Fruit fly (Drosophila melanogaster) whole organism, embryonic: ENCODE results near the gene CaBP1.

ENCODE experiments used
- Aef1 ChIP-seq: fragments of 200-800 bp; sonication (Bioruptor generic); IDR thresholded peaks from 3 replicates; pipeline ENCODE4 v1.3.6; 2022; ENCODE audit warnings: missing biosample characterization, missing genetic modification characterization
- BtbVII ChIP-seq: fragments of 200-800 bp; sonication (Bioruptor generic); optimal IDR thresholded peaks from 3 replicates; lab custom pipeline; 2017; ENCODE audit warnings: missing biosample characterization, mild to moderate bottlenecking, missing genetic modification characterization
- CG10321 ChIP-seq: fragments of 200-800 bp; sonication (Bioruptor generic); IDR thresholded peaks from 2 replicates; pipeline ENCODE4 v1.3.6; 2022; ENCODE audit warnings: missing biosample characterization, missing genetic modification characterization
- CG12391 ChIP-seq: fragments of 200-800 bp; sonication (Bioruptor generic); optimal IDR thresholded peaks from 3 replicates; lab custom pipeline; 2018; ENCODE audit warnings: missing biosample characterization, mild to moderate bottlenecking, missing genetic modification characterization, moderate library complexity
- CG12769 ChIP-seq: fragments of 200-800 bp; sonication (Bioruptor generic); optimal IDR thresholded peaks from 2 replicates; lab custom pipeline; 2019; ENCODE audit warnings: missing biosample characterization, mild to moderate bottlenecking, missing genetic modification characterization, moderate library complexity
- CG15011 ChIP-seq: fragments of 200-800 bp; sonication (Bioruptor generic); optimal IDR thresholded peaks from 3 replicates; lab custom pipeline; 2018; ENCODE audit warnings: missing biosample characterization, mild to moderate bottlenecking, missing genetic modification characterization
- CG1529 ChIP-seq: fragments of 200-800 bp; sonication (Bioruptor generic); optimal IDR thresholded peaks from 3 replicates; lab custom pipeline; 2018; ENCODE audit warnings: missing biosample characterization, missing genetic modification characterization
- CG16813 ChIP-seq: fragments of 200-800 bp; sonication (Bioruptor generic); IDR thresholded peaks from 3 replicates; pipeline ENCODE4 v1.3.6; 2022; ENCODE audit warnings: missing biosample characterization, missing genetic modification characterization; ENCODE audit not compliant: partially characterized antibody
- CG17328 ChIP-seq: fragments of 200-800 bp; sonication (Bioruptor generic); IDR thresholded peaks from 2 replicates; pipeline ENCODE4 v1.3.6; 2022; ENCODE audit warnings: missing biosample characterization, missing genetic modification characterization
- CG2199 ChIP-seq: fragments of 200-800 bp; sonication (Bioruptor generic); IDR thresholded peaks from 3 replicates; pipeline ENCODE4 v1.3.6; 2022; ENCODE audit warnings: missing biosample characterization, missing genetic modification characterization
- CG2889 ChIP-seq: fragments of 200-800 bp; sonication (Bioruptor generic); IDR thresholded peaks from 3 replicates; pipeline ENCODE4 v1.3.6; 2022; ENCODE audit warnings: missing biosample characterization, missing genetic modification characterization
- CG3838 ChIP-seq: fragments of 200-800 bp; sonication (Bioruptor generic); optimal IDR thresholded peaks from 3 replicates; lab custom pipeline; 2016; ENCODE audit warnings: missing biosample characterization, missing genetic modification characterization
- CG4424 ChIP-seq: fragments of 200-800 bp; sonication (Bioruptor generic); optimal IDR thresholded peaks from 3 replicates; lab custom pipeline; 2016; ENCODE audit warnings: missing biosample characterization, missing genetic modification characterization
- CG4854 ChIP-seq: fragments of 200-800 bp; sonication (Bioruptor generic); optimal IDR thresholded peaks from 2 replicates; lab custom pipeline; 2016; ENCODE audit warnings: missing biosample characterization, missing genetic modification characterization, inconsistent platforms
- CG6654 ChIP-seq: fragments of 200-800 bp; sonication (Bioruptor generic); optimal IDR thresholded peaks from 2 replicates; lab custom pipeline; 2017; ENCODE audit warnings: missing biosample characterization, mild to moderate bottlenecking, missing genetic modification characterization
- CG7987 ChIP-seq: fragments of 200-800 bp; sonication (Bioruptor generic); optimal IDR thresholded peaks from 2 replicates; lab custom pipeline; 2018; ENCODE audit warnings: missing biosample characterization, mild to moderate bottlenecking, missing genetic modification characterization, moderate library complexity
- CG8924 ChIP-seq: fragments of 200-800 bp; optimal IDR thresholded peaks from 3 replicates; lab custom pipeline; 2019; ENCODE audit warnings: missing biosample characterization, mild to moderate bottlenecking, missing genetic modification characterization, moderate library complexity
- CG8944 ChIP-seq: fragments of 200-800 bp; sonication (Bioruptor generic); optimal IDR thresholded peaks from 3 replicates; lab custom pipeline; 2016; ENCODE audit warnings: missing biosample characterization, missing genetic modification characterization
- CkIIα-i1 ChIP-seq: fragments of 200-800 bp; sonication (Bioruptor generic); IDR thresholded peaks from 2 replicates; pipeline ENCODE4 v1.3.6; 2022; ENCODE audit warnings: missing biosample characterization, missing genetic modification characterization
- Doc3 ChIP-seq: fragments of 200-800 bp; sonication (Bioruptor generic); IDR thresholded peaks from 3 replicates; pipeline ENCODE4 v1.3.6; 2022; ENCODE audit warnings: missing biosample characterization, missing genetic modification characterization; ENCODE audit not compliant: partially characterized antibody
- E2f2 ChIP-seq: fragments of 200-800 bp; sonication (Bioruptor generic); IDR thresholded peaks from 2 replicates; pipeline ENCODE4 v1.3.6; 2022; ENCODE audit warnings: missing biosample characterization, missing genetic modification characterization
- Eip74EF ChIP-seq, 2 experiments: fragments of 200-800 bp in 1 of 2; fragments of >200 bp in 1 of 2; sonication (Bioruptor generic) in 1 of 2; optimal IDR thresholded peaks; 2 replicates each; lab custom pipeline; 2017 to 2019; ENCODE audit warnings: missing biosample characterization in 2 of 2, missing genetic modification characterization in 2 of 2, mild to moderate bottlenecking in 1 of 2, moderate library complexity in 1 of 2
- Gsc ChIP-seq: fragments of 200-800 bp; sonication (Bioruptor generic); IDR thresholded peaks from 2 replicates; pipeline ENCODE4 v1.3.6; 2022; ENCODE audit warnings: missing biosample characterization, missing genetic modification characterization
- HLH54F ChIP-seq: fragments of 200-800 bp; sonication (Bioruptor generic); optimal IDR thresholded peaks from 3 replicates; lab custom pipeline; 2016; ENCODE audit warnings: missing biosample characterization, missing genetic modification characterization
- Hey ChIP-seq: fragments of 200-800 bp; sonication (Bioruptor generic); optimal IDR thresholded peaks from 3 replicates; lab custom pipeline; 2018; ENCODE audit warnings: missing biosample characterization, mild to moderate bottlenecking, missing genetic modification characterization
- HmgZ ChIP-seq: fragments of 200-800 bp; sonication (Bioruptor generic); optimal IDR thresholded peaks from 2 replicates; lab custom pipeline; 2018; ENCODE audit warnings: missing biosample characterization, mild to moderate bottlenecking, missing genetic modification characterization
- Hr39 ChIP-seq: fragments of >200 bp; optimal IDR thresholded peaks from 2 replicates; lab custom pipeline; 2017
- Hsf ChIP-seq: fragments of 200-800 bp; sonication (Bioruptor generic); optimal IDR thresholded peaks from 3 replicates; lab custom pipeline; 2016; ENCODE audit warnings: missing biosample characterization, missing genetic modification characterization
- Kr ChIP-seq: fragments of 200-800 bp; sonication (Bioruptor generic); optimal IDR thresholded peaks from 2 replicates; lab custom pipeline; 2017; ENCODE audit warnings: missing biosample characterization, mild to moderate bottlenecking, missing genetic modification characterization
- Lpt ChIP-seq: fragments of >200 bp; optimal IDR thresholded peaks from 2 replicates; lab custom pipeline; 2018; ENCODE audit warnings: missing biosample characterization, missing genetic modification characterization
- Med ChIP-seq: fragments of 200-800 bp; sonication (Bioruptor generic); peaks from one replicate; lab custom pipeline; 2016; ENCODE audit warnings: missing biosample characterization, missing genetic modification characterization, mild to moderate bottlenecking, inconsistent platforms, moderate library complexity
- Opbp ChIP-seq: fragments of 200-800 bp; sonication (Bioruptor generic); IDR thresholded peaks from 3 replicates; pipeline ENCODE4 v1.3.6; 2022; ENCODE audit warnings: missing biosample characterization, missing genetic modification characterization; ENCODE audit not compliant: partially characterized antibody
- Rfx ChIP-seq: fragments of 200-800 bp; sonication (Bioruptor generic); IDR thresholded peaks from 2 replicates; pipeline ENCODE4 v1.3.6; 2022; ENCODE audit warnings: missing biosample characterization, missing genetic modification characterization
- TFAM ChIP-seq: fragments of 200-800 bp; sonication (Bioruptor generic); optimal IDR thresholded peaks from 2 replicates; lab custom pipeline; 2017; ENCODE audit warnings: missing biosample characterization, missing genetic modification characterization, inconsistent platforms
- ac ChIP-seq: fragments of 200-800 bp; sonication (Bioruptor generic); optimal IDR thresholded peaks from 3 replicates; lab custom pipeline; 2017; ENCODE audit warnings: missing biosample characterization, mild to moderate bottlenecking, missing genetic modification characterization
- ara ChIP-seq: fragments of 200-800 bp; sonication (Bioruptor generic); IDR thresholded peaks from 2 replicates; pipeline ENCODE4 v1.3.6; 2022; ENCODE audit warnings: missing biosample characterization, missing genetic modification characterization
- bcd ChIP-seq: fragments of 200-800 bp; sonication (Bioruptor generic); optimal IDR thresholded peaks from 2 replicates; lab custom pipeline; 2017; ENCODE audit warnings: missing biosample characterization, mild to moderate bottlenecking, missing genetic modification characterization
- cas ChIP-seq: fragments of 200-800 bp; sonication (Bioruptor generic); IDR thresholded peaks from 2 replicates; pipeline ENCODE4 v1.3.6; 2022; ENCODE audit warnings: missing biosample characterization, missing genetic modification characterization
- chinmo ChIP-seq: fragments of 200-800 bp; sonication (Bioruptor generic); IDR thresholded peaks from 4 replicates; pipeline ENCODE4 v1.3.6; 2022; ENCODE audit warnings: missing biosample characterization, missing genetic modification characterization; ENCODE audit not compliant: partially characterized antibody
- ci ChIP-seq: fragments of 200-800 bp; sonication (Bioruptor generic); IDR thresholded peaks from 3 replicates; pipeline ENCODE4 v1.3.6; 2022; ENCODE audit warnings: missing biosample characterization, missing genetic modification characterization
- crol ChIP-seq: fragments of 200-800 bp; sonication (Bioruptor generic); IDR thresholded peaks from 2 replicates; pipeline ENCODE4 v1.3.6; 2022; ENCODE audit warnings: missing biosample characterization, missing genetic modification characterization
- eve ChIP-seq, 2 experiments: fragments of >200 bp; optimal IDR thresholded peaks; 2 replicates each; lab custom pipeline; 2017; ENCODE audit warnings: missing biosample characterization in 2 of 2, missing genetic modification characterization in 2 of 2
- fd102C ChIP-seq: fragments of 200-800 bp; sonication (Bioruptor generic); optimal IDR thresholded peaks from 2 replicates; lab custom pipeline; 2018; ENCODE audit warnings: missing biosample characterization, mild to moderate bottlenecking, missing genetic modification characterization, moderate library complexity
- fd96Cb ChIP-seq: fragments of 200-800 bp; sonication (Bioruptor generic); optimal IDR thresholded peaks from 2 replicates; lab custom pipeline; 2018; ENCODE audit warnings: missing biosample characterization, mild to moderate bottlenecking, missing genetic modification characterization, moderate library complexity
- gro ChIP-seq: fragments of 200-800 bp; sonication (Bioruptor generic); optimal IDR thresholded peaks from 2 replicates; lab custom pipeline; 2016; ENCODE audit warnings: missing biosample characterization, missing genetic modification characterization
- ken ChIP-seq: fragments of 200-800 bp; sonication (Bioruptor generic); IDR thresholded peaks from 3 replicates; pipeline ENCODE4 v1.3.6; 2022; ENCODE audit warnings: missing biosample characterization, missing genetic modification characterization
- lbe ChIP-seq: fragments of 200-800 bp; sonication (Bioruptor generic); optimal IDR thresholded peaks from 2 replicates; lab custom pipeline; 2016; ENCODE audit warnings: missing biosample characterization, mild to moderate bottlenecking, missing genetic modification characterization
- nerfin-1 ChIP-seq: fragments of 200-800 bp; sonication (Bioruptor generic); optimal IDR thresholded peaks from 3 replicates; lab custom pipeline; 2019; ENCODE audit warnings: missing biosample characterization, mild to moderate bottlenecking, missing genetic modification characterization, moderate library complexity
- nerfin-2 ChIP-seq: fragments of 200-800 bp; sonication (Bioruptor generic); IDR thresholded peaks from 2 replicates; pipeline ENCODE4 v1.3.6; 2022; ENCODE audit warnings: missing biosample characterization, missing genetic modification characterization; ENCODE audit not compliant: partially characterized antibody
- pum ChIP-seq: fragments of 200-800 bp; sonication (Bioruptor generic); optimal IDR thresholded peaks from 2 replicates; lab custom pipeline; 2016; ENCODE audit warnings: missing biosample characterization, missing genetic modification characterization
- sim ChIP-seq: fragments of 200-800 bp; sonication (Bioruptor generic); IDR thresholded peaks from 2 replicates; pipeline ENCODE4 v1.3.6; 2022; ENCODE audit warnings: missing biosample characterization, missing genetic modification characterization
- sr ChIP-seq: fragments of 200-800 bp; sonication (Bioruptor generic); IDR thresholded peaks from 3 replicates; pipeline ENCODE4 v1.3.6; 2022; ENCODE audit warnings: missing biosample characterization, missing genetic modification characterization

CaBP1 gene

DNA sequence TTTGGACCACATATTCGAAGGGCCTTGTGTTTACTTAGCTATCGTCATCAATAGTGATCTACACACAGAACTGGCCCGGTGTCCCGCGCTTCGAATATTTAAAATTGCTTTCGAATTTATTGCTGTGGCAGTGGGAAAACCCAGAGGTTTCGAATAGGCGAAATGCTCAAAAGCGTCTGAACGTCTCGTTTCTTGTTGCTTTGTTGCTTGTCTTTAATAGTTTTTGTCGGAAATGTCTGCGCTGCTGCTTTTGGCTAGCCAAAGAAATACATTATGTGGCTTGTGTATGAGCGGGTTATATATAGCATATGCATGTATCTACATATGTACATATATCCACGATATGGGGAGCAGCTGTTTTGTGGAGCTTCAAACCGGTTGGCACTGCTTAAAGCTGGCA, 35.3 kb downstream of the CaBP1 start (continued):
- TF ChIP-seq ara (GFP tag; lab: Robert Waterston, UW) (no peak), Lpt (GFP tag; lab: Kevin White, UChicago) (no peak), eve (GFP tag; optimal IDR thresholded peaks at IDR 0.05; lab: Kevin White, UChicago) (no peak), CG8924 (tag; lab: Kevin White, UChicago) (no peak), CG8944 (no peak), gro (GFP tag; lab: Kevin White, UChicago) (no peak), CG6654 (no peak), CG3838 (GFP tag; lab: Kevin White, UChicago) (peak; percentile 5), CG16813 (no peak), lbe (GFP tag; lab: Kevin White, UChicago) (no peak), cas (no peak), Aef1 (GFP tag; lab: Robert Waterston, UW) (no peak), HLH54F (GFP tag; lab: Kevin White, UChicago) (no peak), CG2889 (no peak), fd96Cb (tag; lab: Kevin White, UChicago) (no peak), Gsc (GFP tag; lab: Robert Waterston, UW) (no peak), CG12769 (peak; percentile 61), Rfx (GFP tag; lab: Robert Waterston, UW) (0 out of 2 replicates have a peak, but pooled peaks have one; percentile 15), CG1529 (no peak), CG7987 (no peak), CG4854 (no peak), Hsf (GFP tag; lab: Kevin White, UChicago) (no peak), sim (GFP tag; lab: Robert Waterston, UW) (no peak), CG17328 (GFP tag; lab: Robert Waterston, UW) (no peak), HmgZ (tag; lab: Kevin White, UChicago) (no peak), CG4424 (GFP tag; lab: Kevin White, UChicago) (no peak), BtbVII (GFP tag; lab: Kevin White, UChicago) (no peak), Kr (GFP tag; lab: Kevin White, UChicago) (no peak), nerfin-2 (GFP tag; lab: Robert Waterston, UW) (no peak), CG2199 (peak; percentile 75; the same call in 2 of the 3 replicates), crol (GFP tag; lab: Robert Waterston, UW) (no peak), pum (GFP tag; lab: Kevin White, UChicago) (no peak), ci (GFP tag; lab: Robert Waterston, UW) (no peak), Eip74EF (GFP tag; optimal IDR thresholded peaks at IDR 0.05; lab: Kevin White, UChicago) (peak in 1 of 2 experiments; percentile 3), CG12391 (tag; lab: Kevin White, UChicago) (no peak), Hr39 (lab: Kevin White, UChicago) (no peak), sr (GFP tag; lab: Robert Waterston, UW) (no peak), TFAM (GFP tag; lab: Kevin White, UChicago) (no peak), bcd (no peak), Med (GFP tag; lab: Kevin White, UChicago) (peak; percentile 69), Hey (tag; lab: Kevin White, UChicago) (no peak), CG10321 (GFP tag; lab: Robert Waterston, UW) (no peak), chinmo (peak; percentile 88; the same call in 3 of the 4 replicates), ken (GFP tag; lab: Robert Waterston, UW) (no peak), Opbp (0 out of 3 replicates have a peak, but pooled peaks have one; percentile 7), nerfin-1 (no peak), ac (GFP tag; lab: Kevin White, UChicago) (no peak), fd102C (GFP tag; lab: Kevin White, UChicago) (no peak), CG15011 (no peak), Doc3 (no peak), E2f2 (GFP tag; lab: Robert Waterston, UW) (no peak), CkIIα-i1 (GFP tag; lab: Robert Waterston, UW) (no peak)
